Fruit fly (Drosophila melanogaster) whole organism, embryonic: ENCODE data around the gene CG5938.

Experiments
- Aef1 ChIP-seq: fragments of 200-800 bp; sonication (Bioruptor generic); IDR thresholded peaks from 3 replicates; pipeline ENCODE4 v1.3.6; 2022; ENCODE audit warnings: missing biosample characterization, missing genetic modification characterization
- Antp ChIP-seq: fragments of 200-800 bp; sonication (Bioruptor generic); optimal IDR thresholded peaks from 3 replicates; lab custom pipeline; 2016; ENCODE audit warnings: missing biosample characterization, missing genetic modification characterization
- CG11723 ChIP-seq: fragments of 200-800 bp; sonication (Bioruptor generic); optimal IDR thresholded peaks from 2 replicates; lab custom pipeline; 2017; ENCODE audit warnings: missing biosample characterization, mild to moderate bottlenecking, missing genetic modification characterization
- CG12071 ChIP-seq: fragments of 200-800 bp; sonication (Bioruptor generic); optimal IDR thresholded peaks from 3 replicates; lab custom pipeline; 2018; ENCODE audit warnings: missing biosample characterization, mild to moderate bottlenecking, missing genetic modification characterization
- CG13296 ChIP-seq: fragments of 200-800 bp; sonication (Bioruptor generic); optimal IDR thresholded peaks from 3 replicates; lab custom pipeline; 2018; ENCODE audit warnings: missing biosample characterization, mild to moderate bottlenecking, missing genetic modification characterization
- CG13624 ChIP-seq: fragments of 200-800 bp; sonication (Bioruptor generic); optimal IDR thresholded peaks from 2 replicates; lab custom pipeline; 2016; ENCODE audit warnings: missing biosample characterization, missing genetic modification characterization
- CG16815 ChIP-seq: fragments of 200-800 bp; sonication (Bioruptor generic); optimal IDR thresholded peaks from 3 replicates; lab custom pipeline; 2017; ENCODE audit warnings: missing biosample characterization, mild to moderate bottlenecking, missing genetic modification characterization
- CG1792 ChIP-seq: fragments of 200-800 bp; sonication (Bioruptor generic); optimal IDR thresholded peaks from 2 replicates; lab custom pipeline; 2016; ENCODE audit warnings: missing biosample characterization, missing genetic modification characterization
- CG18262 ChIP-seq: fragments of 200-800 bp; optimal IDR thresholded peaks from 3 replicates; lab custom pipeline; 2019; ENCODE audit warnings: missing biosample characterization, mild to moderate bottlenecking, missing genetic modification characterization, moderate library complexity
- CG1832 ChIP-seq: fragments of 200-800 bp; sonication (Bioruptor generic); optimal IDR thresholded peaks from 2 replicates; lab custom pipeline; 2017; ENCODE audit warnings: missing biosample characterization, mild to moderate bottlenecking, missing genetic modification characterization, inconsistent platforms
- CG2120 ChIP-seq: fragments of 200-800 bp; sonication (Bioruptor generic); optimal IDR thresholded peaks from 3 replicates; lab custom pipeline; 2016; ENCODE audit warnings: missing biosample characterization, missing genetic modification characterization
- CG30431 ChIP-seq: fragments of 200-800 bp; sonication (Bioruptor generic); optimal IDR thresholded peaks from 2 replicates; lab custom pipeline; 2017; ENCODE audit warnings: missing biosample characterization, missing genetic modification characterization
- CG43689 ChIP-seq: fragments of 200-800 bp; sonication (Bioruptor generic); IDR thresholded peaks from 2 replicates; pipeline ENCODE4 v1.3.6; 2022; ENCODE audit warnings: missing biosample characterization, missing genetic modification characterization
- CG7928 ChIP-seq: fragments of 200-800 bp; sonication (Bioruptor generic); optimal IDR thresholded peaks from 2 replicates; lab custom pipeline; 2017; ENCODE audit warnings: missing biosample characterization, mild to moderate bottlenecking, missing genetic modification characterization
- CG8290 ChIP-seq, 3 experiments: fragments of 200-800 bp; sonication (Bioruptor generic); optimal IDR thresholded peaks; 2 replicates each; lab custom pipeline; 2016 to 2019; ENCODE audit warnings: missing biosample characterization in 3 of 3, missing genetic modification characterization in 3 of 3, mild to moderate bottlenecking in 2 of 3, moderate library complexity in 1 of 3
- CG9215 ChIP-seq: fragments of 200-800 bp; sonication (Bioruptor generic); IDR thresholded peaks from 2 replicates; pipeline ENCODE4 v1.3.6; 2022; ENCODE audit warnings: missing biosample characterization, missing genetic modification characterization
- CG9609 ChIP-seq: fragments of 200-800 bp; sonication (Bioruptor generic); optimal IDR thresholded peaks from 3 replicates; lab custom pipeline; 2016; ENCODE audit warnings: missing biosample characterization, missing genetic modification characterization
- Deaf1 ChIP-seq: fragments of 200-800 bp; optimal IDR thresholded peaks from 3 replicates; lab custom pipeline; 2019; ENCODE audit warnings: missing biosample characterization, mild to moderate bottlenecking, missing genetic modification characterization, moderate library complexity
- Gug ChIP-seq: fragments of 200-800 bp; sonication (Bioruptor generic); IDR thresholded peaks from 4 replicates; pipeline ENCODE4 v1.3.6; 2022; ENCODE audit warnings: missing biosample characterization, missing genetic modification characterization
- H2.0 ChIP-seq: fragments of 200-800 bp; sonication (Bioruptor generic); IDR thresholded peaks from 2 replicates; pipeline ENCODE4 v1.3.6; 2022; ENCODE audit warnings: missing biosample characterization, missing genetic modification characterization
- HLH3B ChIP-seq: fragments of 200-800 bp; sonication (Bioruptor generic); IDR thresholded peaks from 2 replicates; pipeline ENCODE4 v1.3.6; 2022; ENCODE audit warnings: missing biosample characterization, missing genetic modification characterization
- NFAT ChIP-seq: fragments of 200-800 bp; sonication (Bioruptor generic); IDR thresholded peaks from 2 replicates; pipeline ENCODE4 v1.3.6; 2022; ENCODE audit warnings: missing biosample characterization, missing genetic modification characterization
- Nf-YB ChIP-seq: fragments of 200-800 bp; sonication (Bioruptor generic); optimal IDR thresholded peaks from 3 replicates; lab custom pipeline; 2019; ENCODE audit warnings: missing biosample characterization, mild to moderate bottlenecking, missing genetic modification characterization, moderate library complexity
- PHDP ChIP-seq: fragments of 200-800 bp; sonication (Bioruptor generic); optimal IDR thresholded peaks from 3 replicates; lab custom pipeline; 2018; ENCODE audit warnings: missing biosample characterization, mild to moderate bottlenecking, missing genetic modification characterization, moderate library complexity
- Sry-β ChIP-seq: fragments of 200-800 bp; sonication (Bioruptor generic); optimal IDR thresholded peaks from 2 replicates; lab custom pipeline; 2018; ENCODE audit warnings: missing biosample characterization, mild to moderate bottlenecking, missing genetic modification characterization, moderate library complexity
- abd-A ChIP-seq: fragments of 200-800 bp; sonication (Bioruptor generic); optimal IDR thresholded peaks from 3 replicates; lab custom pipeline; 2019; ENCODE audit warnings: missing biosample characterization, mild to moderate bottlenecking, missing genetic modification characterization, moderate library complexity
- az2 ChIP-seq: fragments of 200-800 bp; sonication (Bioruptor generic); optimal IDR thresholded peaks from 3 replicates; lab custom pipeline; 2016; ENCODE audit warnings: missing biosample characterization, missing genetic modification characterization
- chn ChIP-seq: fragments of 200-800 bp; sonication (Bioruptor generic); optimal IDR thresholded peaks from 2 replicates; lab custom pipeline; 2016; ENCODE audit warnings: missing biosample characterization, missing genetic modification characterization
- corto ChIP-seq: fragments of 200-800 bp; sonication (Bioruptor generic); optimal IDR thresholded peaks from 2 replicates; lab custom pipeline; 2016; ENCODE audit warnings: missing biosample characterization, mild to moderate bottlenecking, missing genetic modification characterization, moderate library complexity
- crc ChIP-seq: fragments of 200-800 bp; sonication (Bioruptor generic); optimal IDR thresholded peaks from 2 replicates; lab custom pipeline; 2016; ENCODE audit warnings: missing biosample characterization, missing genetic modification characterization
- croc ChIP-seq: fragments of 200-800 bp; sonication (Bioruptor generic); conservative IDR thresholded peaks from 3 replicates; pipeline ENCODE4 v1.3.6; 2022; ENCODE audit warnings: missing biosample characterization, missing genetic modification characterization
- crol ChIP-seq: fragments of 200-800 bp; sonication (Bioruptor generic); IDR thresholded peaks from 2 replicates; pipeline ENCODE4 v1.3.6; 2022; ENCODE audit warnings: missing biosample characterization, missing genetic modification characterization
- disco-r ChIP-seq: fragments of 200-800 bp; sonication (Bioruptor generic); optimal IDR thresholded peaks from 2 replicates; lab custom pipeline; 2016; ENCODE audit warnings: missing biosample characterization, missing genetic modification characterization
- ewg ChIP-seq: fragments of 200-800 bp; sonication (Bioruptor generic); optimal IDR thresholded peaks from 3 replicates; lab custom pipeline; 2017; ENCODE audit warnings: mild to moderate bottlenecking, missing biosample characterization, missing genetic modification reagents, missing genetic modification characterization
- fd96Cb ChIP-seq: fragments of 200-800 bp; sonication (Bioruptor generic); optimal IDR thresholded peaks from 2 replicates; lab custom pipeline; 2018; ENCODE audit warnings: missing biosample characterization, mild to moderate bottlenecking, missing genetic modification characterization, moderate library complexity
- gt ChIP-seq: fragments of 200-800 bp; sonication (Bioruptor generic); IDR thresholded peaks from 2 replicates; pipeline ENCODE4 v1.3.6; 2022; ENCODE audit warnings: missing biosample characterization, missing genetic modification characterization
- lola ChIP-seq, 3 experiments: fragments of >200 bp in 2 of 3; fragments of 200-800 bp in 1 of 3; sonication (Bioruptor generic) in 1 of 3; optimal IDR thresholded peaks; 2 replicates each; lab custom pipeline; 2017 to 2019; ENCODE audit warnings: missing biosample characterization in 3 of 3, missing genetic modification characterization in 3 of 3, mild to moderate bottlenecking in 1 of 3, moderate library complexity in 1 of 3
- mam ChIP-seq: fragments of 200-800 bp; sonication (Bioruptor generic); optimal IDR thresholded peaks from 3 replicates; lab custom pipeline; 2016; ENCODE audit warnings: missing biosample characterization, missing genetic modification characterization
- oc ChIP-seq: fragments of 200-800 bp; sonication (Bioruptor generic); optimal IDR thresholded peaks from 2 replicates; lab custom pipeline; 2018; ENCODE audit warnings: missing biosample characterization, mild to moderate bottlenecking, missing genetic modification characterization, moderate library complexity
- p53 ChIP-seq: fragments of 200-800 bp; sonication (Bioruptor generic); optimal IDR thresholded peaks from 2 replicates; lab custom pipeline; 2016; ENCODE audit warnings: missing biosample characterization, missing genetic modification characterization
- pita ChIP-seq: fragments of 200-800 bp; sonication (Bioruptor generic); optimal IDR thresholded peaks from 2 replicates; lab custom pipeline; 2017; ENCODE audit warnings: missing biosample characterization, mild to moderate bottlenecking, missing genetic modification characterization
- ro ChIP-seq: fragments of 200-800 bp; sonication (Bioruptor generic); IDR thresholded peaks from 2 replicates; pipeline ENCODE4 v1.3.6; 2022; ENCODE audit warnings: missing biosample characterization, missing genetic modification characterization
- sens ChIP-seq: fragments of 200-800 bp; sonication (Bioruptor generic); peaks from one replicate; lab custom pipeline; 2016; ENCODE audit warnings: missing biosample characterization, missing genetic modification characterization
- shn ChIP-seq: fragments of 200-800 bp; sonication (Bioruptor generic); optimal IDR thresholded peaks from 3 replicates; lab custom pipeline; 2016; ENCODE audit warnings: missing biosample characterization, missing genetic modification characterization
- slbo ChIP-seq: fragments of 200-800 bp; sonication (Bioruptor generic); IDR thresholded peaks from 2 replicates; pipeline ENCODE4 v1.3.6; 2022; ENCODE audit warnings: missing biosample characterization, missing genetic modification characterization
- sna ChIP-seq: fragments of 200-800 bp; sonication (Bioruptor generic); IDR thresholded peaks from 2 replicates; pipeline ENCODE4 v1.3.6; 2022; ENCODE audit warnings: missing biosample characterization, missing genetic modification characterization; ENCODE audit not compliant: partially characterized antibody
- sob ChIP-seq: fragments of 200-800 bp; sonication (Bioruptor generic); IDR thresholded peaks from 2 replicates; pipeline ENCODE4 v1.3.6; 2022; ENCODE audit warnings: missing biosample characterization, missing genetic modification characterization
- trem ChIP-seq: fragments of 200-800 bp; optimal IDR thresholded peaks from 3 replicates; lab custom pipeline; 2019; ENCODE audit warnings: missing biosample characterization, mild to moderate bottlenecking, missing genetic modification characterization, moderate library complexity
- yki ChIP-seq: fragments of >200 bp; optimal IDR thresholded peaks from 3 replicates; lab custom pipeline; 2018
- z ChIP-seq: fragments of 200-800 bp; sonication (Bioruptor generic); IDR thresholded peaks from 3 replicates; pipeline ENCODE4 v1.3.6; 2022; ENCODE audit warnings: missing biosample characterization, missing genetic modification characterization
- zfh1 ChIP-seq: fragments of 200-800 bp; sonication (Bioruptor generic); IDR thresholded peaks from 3 replicates; pipeline ENCODE4 v1.3.6; 2022; ENCODE audit warnings: missing biosample characterization, missing genetic modification characterization
- zfh2 ChIP-seq: fragments of 200-800 bp; sonication (Bioruptor generic); optimal IDR thresholded peaks from 2 replicates; lab custom pipeline; 2016; ENCODE audit warnings: missing biosample characterization, missing genetic modification characterization

CG5938 gene

dm6 chr3R:27289638-27290037 is 15.0 kb downstream of the CG5938 start (continued):
- TF ChIP-seq CG11723 (GFP tag; lab: Kevin White, UChicago) (peak; percentile 11), ewg (GFP tag; lab: Kevin White, UChicago) (no peak), pita (GFP tag; lab: Kevin White, UChicago) (no peak), az2 (GFP tag; lab: Kevin White, UChicago) (peak; percentile 34), shn (GFP tag; lab: Kevin White, UChicago) (no peak), mam (GFP tag; lab: Kevin White, UChicago) (peak; percentile 58), H2.0 (GFP tag; lab: Robert Waterston, UW) (no peak; the same call in 1 of the 2 replicates), oc (tag; lab: Kevin White, UChicago) (peak; percentile 2), Aef1 (peak; percentile 40; the same call in 1 of the 3 replicates), Deaf1 (tag; lab: Kevin White, UChicago) (peak; percentile 21), abd-A (tag; lab: Kevin White, UChicago) (no peak), corto (no peak), CG7928 (no peak), CG13624 (GFP tag; lab: Kevin White, UChicago) (peak; percentile 39), chn (GFP tag; lab: Kevin White, UChicago) (no peak), disco-r (no peak), trem (no peak), CG2120 (peak; percentile 73), sens (GFP tag; lab: Kevin White, UChicago) (peak; percentile 91), lola (GFP tag; optimal IDR thresholded peaks at IDR 0.05; lab: Kevin White, UChicago) (peak in 1 of 3 experiments; percentile 37), fd96Cb (tag; lab: Kevin White, UChicago) (peak; percentile 43), CG9215 (GFP tag; lab: Robert Waterston, UW) (peak; percentile 46; the same call in 1 of the 2 replicates), ro (GFP tag; lab: Robert Waterston, UW) (no peak), CG13296 (GFP tag; lab: Kevin White, UChicago) (peak; percentile 10), CG43689 (no peak), CG12071 (GFP tag; lab: Kevin White, UChicago) (peak; percentile 40), Antp (GFP tag; lab: Kevin White, UChicago) (peak; percentile 12), CG8290 (GFP tag; optimal IDR thresholded peaks at IDR 0.05; lab: Kevin White, UChicago) (peak; percentile 7), CG8290 (tag; optimal IDR thresholded peaks at IDR 0.05; lab: Kevin White, UChicago) (peak in 1 of 2 experiments; percentile 56), CG1832 (GFP tag; lab: Kevin White, UChicago) (no peak), sna (GFP tag; lab: Robert Waterston, UW) (no peak), HLH3B (GFP tag; lab: Robert Waterston, UW) (no peak), p53 (no peak), crol (no peak), CG9609 (GFP tag; lab: Kevin White, UChicago) (no peak), Gug (GFP tag; lab: Robert Waterston, UW) (peak; percentile 7; the same call in 1 of the 4 replicates), CG16815 (GFP tag; lab: Kevin White, UChicago) (peak; percentile 13), CG30431 (GFP tag; lab: Kevin White, UChicago) (peak; percentile 19), z (GFP tag; lab: Robert Waterston, UW) (no peak), zfh2 (GFP tag; lab: Kevin White, UChicago) (peak; percentile 61), slbo (GFP tag; lab: Robert Waterston, UW) (peak; percentile 65), zfh1 (GFP tag; lab: Robert Waterston, UW) (peak; percentile 62; the same call in 1 of the 3 replicates), yki (lab: Kevin White, UChicago) (no peak), gt (GFP tag; lab: Robert Waterston, UW) (no peak), Sry-β (GFP tag; lab: Kevin White, UChicago) (no peak), crc (GFP tag; lab: Kevin White, UChicago) (no peak), Nf-YB (no peak), CG1792 (GFP tag; lab: Kevin White, UChicago) (no peak), CG18262 (tag; lab: Kevin White, UChicago) (peak; percentile 55), croc (GFP tag; lab: Robert Waterston, UW) (0 out of 3 replicates have a peak, but pooled peaks have one; percentile 12), sob (GFP tag; lab: Robert Waterston, UW) (peak; percentile 51), NFAT (GFP tag; lab: Robert Waterston, UW) (peak; percentile 38; the same call in 1 of the 2 replicates), PHDP (tag; lab: Kevin White, UChicago) (peak; percentile 47)
